Fruit fly (Drosophila melanogaster): Measurements from ENCODE around the gene Gagr.
A peak's percentile ranks its signal among the peaks of the same experiment; 100 is the strongest.

The Gagr gene

dm6 chr3L:16431056-16431455 is 36.7 kb downstream of the Gagr start (continued):
- TF ChIP-seq jing (GFP tag; optimal IDR thresholded peaks at IDR 0.05) (no peak), gro (GFP tag; optimal IDR thresholded peaks at IDR 0.05) (no peak), wor (GFP tag; IDR thresholded peaks at IDR 0.05) (no peak), CG3407 (GFP tag; optimal IDR thresholded peaks at IDR 0.05) (peak; percentile 15), Sry-β (GFP tag; optimal IDR thresholded peaks at IDR 0.05) (no peak), CG31365 (tag; optimal IDR thresholded peaks at IDR 0.05) (no peak), CG18764 (GFP tag; optimal IDR thresholded peaks at IDR 0.05) (no peak), stwl (tag; optimal IDR thresholded peaks at IDR 0.05) (no peak), HLH4C (GFP tag; IDR thresholded peaks at IDR 0.05; ENCODE audit: partially characterized antibody) (no peak), CG9876 (GFP tag; optimal IDR thresholded peaks at IDR 0.05) (no peak), CG11695 (GFP tag; IDR thresholded peaks at IDR 0.05) (no peak), Fer2 (tag; optimal IDR thresholded peaks at IDR 0.05) (no peak), CG1792 (GFP tag; optimal IDR thresholded peaks at IDR 0.05) (no peak), CG14965 (GFP tag; optimal IDR thresholded peaks at IDR 0.05; ENCODE audit: borderline replicate concordance) (no peak), twi (tag; optimal IDR thresholded peaks at IDR 0.05) (no peak), lbe (GFP tag; optimal IDR thresholded peaks at IDR 0.05) (no peak), abd-A (tag; optimal IDR thresholded peaks at IDR 0.05) (no peak), CG8944 (GFP tag; optimal IDR thresholded peaks at IDR 0.05) (no peak), CG17328 (GFP tag; IDR thresholded peaks at IDR 0.05) (no peak), dysf (GFP tag; IDR thresholded peaks at IDR 0.05) (no peak), CG4820 (GFP tag; optimal IDR thresholded peaks at IDR 0.05) (no peak), CG5953 (GFP tag; IDR thresholded peaks at IDR 0.05) (no peak), Dp (GFP tag; optimal IDR thresholded peaks at IDR 0.05) (no peak), sqz (GFP tag; optimal IDR thresholded peaks at IDR 0.05) (peak; percentile 29), bsh (GFP tag; optimal IDR thresholded peaks at IDR 0.05) (peak in 1 of 2 experiments; percentile 23), bigmax (GFP tag; optimal IDR thresholded peaks at IDR 0.05) (no peak), D19B (GFP tag; optimal IDR thresholded peaks at IDR 0.05) (no peak), peb (GFP tag; IDR thresholded peaks at IDR 0.05) (no peak), psq (GFP tag; optimal IDR thresholded peaks at IDR 0.05) (no peak), salm (tag; optimal IDR thresholded peaks at IDR 0.05) (no peak), eyg (GFP tag; optimal IDR thresholded peaks at IDR 0.05) (no peak), TFAM (GFP tag; optimal IDR thresholded peaks at IDR 0.05) (no peak), CG14667 (GFP tag; IDR thresholded peaks at IDR 0.05) (no peak), crc (GFP tag; optimal IDR thresholded peaks at IDR 0.05) (no peak), sna (GFP tag; IDR thresholded peaks at IDR 0.05; ENCODE audit: partially characterized antibody) (no peak), CG14710 (tag; optimal IDR thresholded peaks at IDR 0.05) (peak; percentile 3), CG8388 (GFP tag; optimal IDR thresholded peaks at IDR 0.05) (no peak), Hr39 (optimal IDR thresholded peaks at IDR 0.05) (no peak), usp (GFP tag; optimal IDR thresholded peaks at IDR 0.05) (no peak), CG10565 (GFP tag; optimal IDR thresholded peaks at IDR 0.05) (no peak), ash1 (GFP tag; optimal IDR thresholded peaks at IDR 0.05) (no peak), CG9437 (GFP tag; optimal IDR thresholded peaks at IDR 0.05) (no peak), lov (optimal IDR thresholded peaks at IDR 0.05) (no peak), lov (GFP tag; IDR thresholded peaks at IDR 0.05) (no peak), chm (GFP tag; IDR thresholded peaks at IDR 0.05) (no peak), CG3838 (GFP tag; optimal IDR thresholded peaks at IDR 0.05) (no peak), dm (GFP tag; optimal IDR thresholded peaks at IDR 0.05) (no peak), CG10147 (GFP tag; optimal IDR thresholded peaks at IDR 0.05) (no peak), CG1529 (GFP tag; optimal IDR thresholded peaks at IDR 0.05) (peak; percentile 8), Sry-δ (GFP tag; optimal IDR thresholded peaks at IDR 0.05) (no peak), unc-4 (GFP tag; IDR thresholded peaks at IDR 0.05; ENCODE audit: partially characterized antibody) (no peak), bcd (GFP tag; optimal IDR thresholded peaks at IDR 0.05) (no peak), CG13287 (GFP tag; IDR thresholded peaks at IDR 0.05; ENCODE audit: partially characterized antibody) (no peak)

Data from whole organism, embryonic.